Fruit fly (Drosophila melanogaster): ENCODE results near the gene CG32485.

dm6 chr3L:3013496-3013895 is 36.6 kb upstream of the CG32485 start:
- TF ChIP-seq YL-1 (GFP tag; optimal IDR thresholded peaks at IDR 0.05) (no peak), CG7839 (tag; optimal IDR thresholded peaks at IDR 0.05) (no peak), Blimp-1 (GFP tag; optimal IDR thresholded peaks at IDR 0.05) (no peak), Taf1 (GFP tag; IDR thresholded peaks at IDR 0.05) (no peak), CG10147 (GFP tag; optimal IDR thresholded peaks at IDR 0.05) (no peak), CG17359 (tag; optimal IDR thresholded peaks at IDR 0.05) (no peak), pum (GFP tag; optimal IDR thresholded peaks at IDR 0.05) (no peak), CG31224 (GFP tag; IDR thresholded peaks at IDR 0.05) (no peak), Awh (GFP tag; IDR thresholded peaks at IDR 0.05) (no peak), Dll (GFP tag; IDR thresholded peaks at IDR 0.05; ENCODE audit: partially characterized antibody) (no peak), esg (GFP tag; conservative IDR thresholded peaks at IDR 0.05) (peak; percentile 23; the same call in 1 of the 2 replicates), fu2 (GFP tag; optimal IDR thresholded peaks at IDR 0.05) (no peak), pros (GFP tag; optimal IDR thresholded peaks at IDR 0.05) (no peak)

Measured in whole organism, embryonic.